Fruit fly (Drosophila melanogaster): Measurements from ENCODE around the gene dos.

DNA sequence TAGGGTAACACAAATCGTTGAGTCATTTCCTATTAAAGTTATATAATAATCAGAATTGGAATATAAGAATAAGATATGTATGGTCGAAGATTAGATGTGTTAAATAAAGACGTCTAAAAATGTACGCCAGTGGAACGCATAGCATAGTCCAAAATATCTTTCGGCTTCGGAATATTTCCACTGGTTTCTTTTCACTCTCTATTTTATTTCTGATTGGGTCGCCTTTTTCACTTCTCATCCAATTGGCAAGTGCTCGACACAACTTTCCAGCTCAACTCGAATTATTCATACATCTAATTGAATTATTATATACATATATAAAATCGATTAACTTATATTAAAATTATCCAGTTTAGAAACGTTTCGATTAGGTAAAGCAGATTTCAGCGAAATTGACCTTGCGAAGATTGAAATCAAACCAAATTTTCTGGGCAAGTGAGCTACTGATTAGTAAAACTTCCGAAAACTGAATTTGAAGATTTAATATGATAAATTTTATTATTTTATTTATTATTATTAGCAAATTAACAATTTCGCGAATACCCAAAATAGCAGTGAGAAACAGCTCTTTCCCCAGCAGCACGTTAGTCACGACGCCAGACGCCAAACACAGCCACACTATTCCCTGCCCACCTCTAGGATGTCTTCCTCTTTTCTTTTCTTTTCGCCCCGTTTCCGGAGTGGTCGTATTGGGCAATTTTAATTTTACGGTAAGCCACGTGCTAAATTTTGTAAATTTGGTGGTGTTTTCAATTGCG lies 2.2 kb upstream of the dos start, which contains the start of gene RpL8:
- TF ChIP-seq psq (optimal IDR thresholded peaks at IDR 0.05) (no peak), pan (optimal IDR thresholded peaks at IDR 0.05) (no peak), CG8478 (optimal IDR thresholded peaks at IDR 0.05) (no peak)
